Worm (Caenorhabditis elegans) whole organism, L4/young adult: ENCODE measurements around the gene tag-234.

Experiments used
- W03F9.2 ChIP-seq: fragments of 150-350 bp; optimal IDR thresholded peaks from 2 replicates; lab custom pipeline; 2014; ENCODE audit warnings: missing biosample characterization, missing genetic modification characterization
- dao-5 ChIP-seq: sonication (generic microtip); optimal IDR thresholded peaks from 2 replicates; lab custom pipeline; 2016; ENCODE audit warnings: missing genotype, missing genetic modification characterization, moderate library complexity, missing compliant biosample characterization

- TF ChIP-seq W03F9.2 (tag; lab: Kevin White, UChicago), result no peak
- TF ChIP-seq dao-5, result no peak
These were observed 32.6 kb upstream of the tag-234 start for ce11 chrII:5831373-5831772.
